Worm (Caenorhabditis elegans) whole organism, mixed stage, embryonic: ENCODE results near the gene dop-2.

Source experiments
- bed-3 ChIP-seq: fragments of 200-800 bp; sonication (Bioruptor generic); optimal IDR thresholded peaks from 3 replicates; lab custom pipeline; 2018; ENCODE audit warnings: mild to moderate bottlenecking, missing genetic modification characterization, moderate library complexity, missing compliant biosample characterization
- ces-1 ChIP-seq: fragments of 150-350 bp; optimal IDR thresholded peaks from 2 replicates; lab custom pipeline; 2014; ENCODE audit warnings: missing biosample characterization, missing genetic modification reagents, missing genetic modification characterization
- cnd-1 ChIP-seq: fragments of 200-800 bp; sonication (Bioruptor generic); optimal IDR thresholded peaks from 2 replicates; lab custom pipeline; 2018; ENCODE audit warnings: mild to moderate bottlenecking, missing genetic modification characterization, missing compliant biosample characterization
- lin-32 ChIP-seq: fragments of 200-800 bp; sonication (Bioruptor generic); optimal IDR thresholded peaks from 2 replicates; lab custom pipeline; 2018; ENCODE audit warnings: mild to moderate bottlenecking, missing genetic modification characterization, missing compliant biosample characterization

The dop-2 gene

DNA sequence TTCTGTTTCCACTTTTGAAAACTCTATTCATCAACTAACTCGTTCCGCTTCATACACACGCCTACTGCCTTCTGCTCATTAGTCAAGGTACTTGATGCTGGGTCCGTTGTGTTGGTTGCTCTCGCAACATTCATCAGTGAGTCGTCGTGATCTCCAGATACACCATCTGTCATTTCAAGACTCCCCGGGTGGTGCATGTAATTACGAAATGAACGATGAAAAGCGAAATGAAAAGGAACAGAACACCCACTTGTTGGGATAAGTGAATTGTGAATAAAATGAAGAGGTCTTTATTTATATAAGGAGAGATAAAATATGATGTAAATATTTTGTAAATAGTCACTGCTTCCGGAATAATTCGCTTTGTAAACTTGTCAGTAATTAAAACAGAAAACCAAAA is 55.6 kb downstream of the dop-2 start:
- TF ChIP-seq lin-32 (peak; percentile 8), ces-1 (peak; percentile 76), bed-3 (no peak), cnd-1 (tag; lab: Kevin White, UChicago) (peak; percentile 85)
- TF ChIP-seq, all 35 proteins: peak for 3
